Fruit fly (Drosophila melanogaster): Measurements from ENCODE around the gene CG31272.
A peak's percentile ranks its signal among the peaks of the same experiment; 100 is the strongest.

The CG31272 gene

DNA sequence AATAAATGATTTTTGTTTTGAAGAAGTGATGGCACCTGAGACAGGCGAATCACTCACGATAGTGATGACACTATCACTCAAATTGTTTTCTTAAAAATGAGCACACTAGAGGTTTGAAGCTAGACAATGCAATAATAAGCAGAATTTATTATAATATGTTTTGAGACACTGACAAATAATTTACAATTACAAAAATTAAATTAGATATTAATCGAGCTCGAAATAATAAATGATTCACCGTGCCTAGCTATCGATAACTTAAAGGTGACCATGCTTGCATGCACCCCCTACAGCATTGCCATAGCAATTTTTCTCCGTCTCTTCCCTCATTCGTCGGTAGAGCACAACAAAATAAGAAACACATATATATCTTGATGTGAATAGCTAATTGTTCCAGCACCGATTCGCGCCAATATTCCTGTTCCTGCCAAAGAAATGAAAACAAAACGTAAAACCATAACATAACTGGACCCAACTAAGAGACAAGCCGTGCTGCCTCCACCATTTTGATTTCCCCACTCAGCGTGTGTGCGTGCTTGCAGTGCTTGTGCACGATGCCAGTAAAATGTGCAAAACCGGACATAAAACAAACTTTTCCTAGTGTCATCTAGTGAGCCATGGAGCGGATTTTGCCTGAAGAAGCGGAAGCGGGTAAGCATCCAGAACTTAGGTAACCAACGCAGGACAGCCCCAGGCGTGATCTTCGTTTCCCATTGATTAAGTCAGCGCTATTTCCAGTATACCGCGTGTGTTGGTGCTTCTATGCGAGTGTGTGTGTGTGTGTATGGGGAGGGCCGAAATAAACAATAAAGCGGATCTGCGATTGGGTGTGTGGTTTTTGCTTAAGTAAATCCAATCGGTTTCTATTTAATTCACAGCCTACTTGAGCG is 2.0 kb upstream of the CG31272 start, which contains the start of the genes MED7 and Cap-H2 (continued):
- TF ChIP-seq otp (GFP tag; IDR thresholded peaks at IDR 0.05), result peak; percentile 40; the same call in 1 of the 3 replicates
- TF ChIP-seq CG33213 (GFP tag; optimal IDR thresholded peaks at IDR 0.05), result peak; percentile 82
- peak; percentile 94 for TF ChIP-seq zen2 (GFP tag; IDR thresholded peaks at IDR 0.05; ENCODE audit: partially characterized antibody)
- TF ChIP-seq scrt (GFP tag; optimal IDR thresholded peaks at IDR 0.05), result no peak
- peak; percentile 79 for TF ChIP-seq PHDP (tag; optimal IDR thresholded peaks at IDR 0.05)
- peak; percentile 78 for TF ChIP-seq pzg (GFP tag; optimal IDR thresholded peaks at IDR 0.05)
- TF ChIP-seq Dp (GFP tag; optimal IDR thresholded peaks at IDR 0.05), result peak; percentile 14
- no peak for TF ChIP-seq CG7839 (tag; optimal IDR thresholded peaks at IDR 0.05)
- peak; percentile 72 for TF ChIP-seq CG12744 (GFP tag; optimal IDR thresholded peaks at IDR 0.05)
- TF ChIP-seq hbn (GFP tag; IDR thresholded peaks at IDR 0.05; ENCODE audit: partially characterized antibody), result peak; percentile 99
- TF ChIP-seq zfh2 (GFP tag; optimal IDR thresholded peaks at IDR 0.05), result peak; percentile 79
- TF ChIP-seq Pdp1 (GFP tag; optimal IDR thresholded peaks at IDR 0.05), result peak; percentile 85 to 87
- peak; percentile 76 for TF ChIP-seq CG4854 (GFP tag; optimal IDR thresholded peaks at IDR 0.05)
- peak; percentile 91 for TF ChIP-seq tna (GFP tag; IDR thresholded peaks at IDR 0.05; ENCODE audit: partially characterized antibody)
- TF ChIP-seq CG10654 (GFP tag; optimal IDR thresholded peaks at IDR 0.05), result peak; percentile 85
- TF ChIP-seq CG10147 (GFP tag; optimal IDR thresholded peaks at IDR 0.05), result peak; percentile 52
- peak; percentile 92 for TF ChIP-seq CG12391 (tag; optimal IDR thresholded peaks at IDR 0.05)
- peak; percentile 88 for TF ChIP-seq CG12659 (GFP tag; optimal IDR thresholded peaks at IDR 0.05)
- no peak for TF ChIP-seq sima (GFP tag; optimal IDR thresholded peaks at IDR 0.05)
- no peak for TF ChIP-seq CG43689 (GFP tag; IDR thresholded peaks at IDR 0.05)
- peak; percentile 92 for TF ChIP-seq CG3847 (GFP tag; IDR thresholded peaks at IDR 0.05)
- TF ChIP-seq CG3065 (GFP tag; optimal IDR thresholded peaks at IDR 0.05), result peak; percentile 48
- peak; percentile 53 for TF ChIP-seq maf-S (GFP tag; optimal IDR thresholded peaks at IDR 0.05)
- TF ChIP-seq Lpt (GFP tag; optimal IDR thresholded peaks at IDR 0.05), result no peak
- no peak for TF ChIP-seq Neu2 (GFP tag; optimal IDR thresholded peaks at IDR 0.05; ENCODE audit: borderline replicate concordance)
- TF ChIP-seq jumu (GFP tag; optimal IDR thresholded peaks at IDR 0.05), result peak; percentile 72
- no peak for TF ChIP-seq Lim3 (GFP tag; IDR thresholded peaks at IDR 0.05)
- TF ChIP-seq Hmx (GFP tag; optimal IDR thresholded peaks at IDR 0.05), result no peak
- TF ChIP-seq CG12071 (GFP tag; optimal IDR thresholded peaks at IDR 0.05), result no peak
- peak; percentile 84 for TF ChIP-seq dysf (GFP tag; IDR thresholded peaks at IDR 0.05)
- TF ChIP-seq H2.0 (GFP tag; IDR thresholded peaks at IDR 0.05), result peak; percentile 70
- peak; percentile 93 for TF ChIP-seq sob (GFP tag; IDR thresholded peaks at IDR 0.05)
- no peak for TF ChIP-seq Dfd (GFP tag; optimal IDR thresholded peaks at IDR 0.05)
- TF ChIP-seq CG2678 (tag; optimal IDR thresholded peaks at IDR 0.05), result no peak
- peak; percentile 98 for TF ChIP-seq inv (GFP tag; IDR thresholded peaks at IDR 0.05; ENCODE audit: partially characterized antibody)
- peak; percentile 82 for TF ChIP-seq tgo (GFP tag; IDR thresholded peaks at IDR 0.05)
- TF ChIP-seq sqz (GFP tag; optimal IDR thresholded peaks at IDR 0.05), result no peak
- TF ChIP-seq Oli (tag; optimal IDR thresholded peaks at IDR 0.05), result peak; percentile 67
- TF ChIP-seq chn (GFP tag; optimal IDR thresholded peaks at IDR 0.05), result peak; percentile 86
- TF ChIP-seq Vsx1 (GFP tag; optimal IDR thresholded peaks at IDR 0.05), result no peak
- peak; percentile 20 for TF ChIP-seq p53 (GFP tag; optimal IDR thresholded peaks at IDR 0.05)
- TF ChIP-seq MESR4 (GFP tag; optimal IDR thresholded peaks at IDR 0.05), result peak; percentile 65
- TF ChIP-seq gfzf (GFP tag; optimal IDR thresholded peaks at IDR 0.05), result peak; percentile 39
- TF ChIP-seq sens-2 (GFP tag; IDR thresholded peaks at IDR 0.05), result peak; percentile 46; the same call in 1 of the 2 replicates
- TF ChIP-seq Hr3 (GFP tag; optimal IDR thresholded peaks at IDR 0.05), result peak; percentile 85
- TF ChIP-seq CG14667 (GFP tag; IDR thresholded peaks at IDR 0.05), result peak; percentile 73
- peak; percentile 55; the same call in 1 of the 2 replicates for TF ChIP-seq CG17612 (GFP tag; IDR thresholded peaks at IDR 0.05)
- peak; percentile 41; the same call in 1 of the 2 replicates for TF ChIP-seq dimm (GFP tag; IDR thresholded peaks at IDR 0.05)

Data from whole organism, embryonic.